Worm (Caenorhabditis elegans) whole organism, young adult: ENCODE results near the gene Y27F2A.6.
"Not testable (repeated sequence)": the region's sequence is repeated elsewhere in the genome, so short reads cannot be mapped to it uniquely, and the experiment has no call there.

Experiments used
- D2030.7 ChIP-seq: fragments of 200-800 bp; sonication (Bioruptor generic); IDR thresholded peaks from 2 replicates; pipeline ENCODE4 v1.3.6; 2022; ENCODE audit warnings: missing genetic modification reagents, missing genetic modification characterization, missing compliant biosample characterization
- F22D6.2 ChIP-seq: sonication (generic microtip); optimal IDR thresholded peaks from 2 replicates; lab custom pipeline; 2016; ENCODE audit warnings: mild to moderate bottlenecking, missing genetic modification characterization, missing compliant biosample characterization
- F33H1.4 ChIP-seq: fragments of 200-800 bp; sonication (Bioruptor generic); IDR thresholded peaks from 2 replicates; pipeline ENCODE4 v1.3.6; 2022; ENCODE audit warnings: missing genetic modification reagents, missing genetic modification characterization, missing compliant biosample characterization
- F37B4.10 ChIP-seq: fragments of 200-800 bp; sonication (Bioruptor generic); IDR thresholded peaks from 2 replicates; pipeline ENCODE4 v1.3.6; 2022; ENCODE audit warnings: missing genetic modification characterization, missing compliant biosample characterization
- F39B2.1 ChIP-seq: fragments of 200-800 bp; sonication (Bioruptor generic); IDR thresholded peaks from 2 replicates; pipeline ENCODE4 v1.3.6; 2022; ENCODE audit warnings: missing genetic modification reagents, missing genetic modification characterization, missing compliant biosample characterization
- F49E8.2 ChIP-seq: sonication (generic microtip); optimal IDR thresholded peaks from 3 replicates; lab custom pipeline; 2017; ENCODE audit warnings: missing genetic modification characterization, mild to moderate bottlenecking, missing compliant biosample characterization, antibody characterized with exemption, moderate library complexity; ENCODE audit not compliant: insufficient read depth
- F55B11.4 ChIP-seq: sonication (generic microtip); optimal IDR thresholded peaks from 2 replicates; lab custom pipeline; 2016; ENCODE audit warnings: missing compliant biosample characterization, missing genetic modification characterization, borderline replicate concordance; ENCODE audit not compliant: insufficient read depth
- F57A8.1 ChIP-seq: fragments of 200-800 bp; sonication (Bioruptor generic); optimal IDR thresholded peaks from 2 replicates; lab custom pipeline; 2018; ENCODE audit warnings: mild to moderate bottlenecking, missing genetic modification characterization, moderate library complexity, missing compliant biosample characterization
- F57C9.4 ChIP-seq: sonication (generic microtip); optimal IDR thresholded peaks from 2 replicates; lab custom pipeline; 2017; ENCODE audit warnings: mild to moderate bottlenecking, missing genetic modification characterization, missing compliant biosample characterization
- K12H6.12 ChIP-seq: fragments of 200-800 bp; sonication (Bioruptor generic); optimal IDR thresholded peaks from 2 replicates; lab custom pipeline; 2018; ENCODE audit warnings: mild to moderate bottlenecking, missing genetic modification characterization, missing compliant biosample characterization
- T07F8.4 ChIP-seq: sonication (generic microtip); optimal IDR thresholded peaks from 2 replicates; lab custom pipeline; 2016; ENCODE audit warnings: mild to moderate bottlenecking, missing genetic modification characterization, moderate library complexity, missing compliant biosample characterization
- T26A5.8 ChIP-seq: sonication (generic microtip); optimal IDR thresholded peaks from 2 replicates; lab custom pipeline; 2016; ENCODE audit warnings: missing genetic modification characterization, missing compliant biosample characterization
- Y53F4B.3 ChIP-seq: fragments of 200-800 bp; sonication (Bioruptor generic); IDR thresholded peaks from 2 replicates; pipeline ENCODE4 v1.3.6; 2022; ENCODE audit warnings: missing genetic modification reagents, missing genetic modification characterization, missing compliant biosample characterization
- aptf-2 ChIP-seq: fragments of 200-800 bp; sonication (Bioruptor generic); conservative IDR thresholded peaks from 2 replicates; pipeline ENCODE4 v1.3.6; 2022; ENCODE audit warnings: missing genetic modification reagents, missing genetic modification characterization, missing compliant biosample characterization
- aptf-3 ChIP-seq: fragments of 200-800 bp; sonication (Bioruptor generic); IDR thresholded peaks from 2 replicates; pipeline ENCODE4 v1.3.6; 2022; ENCODE audit warnings: missing genetic modification characterization, missing compliant biosample characterization
- athp-1 ChIP-seq: sonication (generic microtip); optimal IDR thresholded peaks from 2 replicates; lab custom pipeline; 2017; ENCODE audit warnings: mild to moderate bottlenecking, missing genetic modification characterization, missing compliant biosample characterization
- bed-2 ChIP-seq: fragments of 200-800 bp; sonication (Bioruptor generic); IDR thresholded peaks from 2 replicates; pipeline ENCODE4 v1.3.6; 2022; ENCODE audit warnings: missing genetic modification reagents, missing genetic modification characterization, missing compliant biosample characterization
- ceh-40 ChIP-seq: fragments of 200-800 bp; sonication (Bioruptor generic); IDR thresholded peaks from 2 replicates; pipeline ENCODE4 v1.3.6; 2022; ENCODE audit warnings: missing genetic modification characterization, missing compliant biosample characterization
- ceh-79 ChIP-seq: sonication (generic microtip); optimal IDR thresholded peaks from 2 replicates; lab custom pipeline; 2017; ENCODE audit warnings: mild to moderate bottlenecking, missing genetic modification characterization, missing compliant biosample characterization
- chd-7 ChIP-seq: sonication (generic microtip); optimal IDR thresholded peaks from 2 replicates; lab custom pipeline; 2016; ENCODE audit warnings: mild to moderate bottlenecking, missing genetic modification characterization, moderate library complexity, missing compliant biosample characterization
- dpff-1 ChIP-seq: sonication (generic microtip); optimal IDR thresholded peaks from 2 replicates; lab custom pipeline; 2017; ENCODE audit warnings: mild to moderate bottlenecking, missing genetic modification characterization, missing compliant biosample characterization
- egl-44 ChIP-seq: fragments of 200-800 bp; sonication (Bioruptor generic); IDR thresholded peaks from 2 replicates; pipeline ENCODE4 v1.3.6; 2022; ENCODE audit warnings: missing genetic modification reagents, missing genetic modification characterization, missing compliant biosample characterization
- fkh-3 ChIP-seq: sonication (generic microtip); optimal IDR thresholded peaks from 2 replicates; lab custom pipeline; 2016; ENCODE audit warnings: mild to moderate bottlenecking, missing genetic modification characterization, missing compliant biosample characterization
- hlh-26 ChIP-seq: fragments of 200-800 bp; sonication (Bioruptor generic); conservative IDR thresholded peaks from 2 replicates; pipeline ENCODE4 v1.3.6; 2022; ENCODE audit warnings: missing genetic modification reagents, missing genetic modification characterization, missing compliant biosample characterization
- hmg-1.2 ChIP-seq: fragments of 200-800 bp; sonication (Bioruptor generic); IDR thresholded peaks from 2 replicates; pipeline ENCODE4 v1.3.6; 2022; ENCODE audit warnings: missing genetic modification reagents, missing genetic modification characterization, missing compliant biosample characterization
- let-526 ChIP-seq: fragments of 200-800 bp; sonication (Bioruptor generic); IDR thresholded peaks from 2 replicates; pipeline ENCODE4 v1.3.6; 2022; ENCODE audit warnings: missing genetic modification reagents, missing genetic modification characterization, missing compliant biosample characterization
- lin-26 ChIP-seq: fragments of 200-800 bp; sonication (Bioruptor generic); IDR thresholded peaks from 2 replicates; pipeline ENCODE4 v1.3.6; 2022; ENCODE audit warnings: missing genetic modification reagents, missing genetic modification characterization, missing compliant biosample characterization
- lin-35 ChIP-seq, 3 experiments: fragments of 150-350 bp in 2 of 3; sonication (generic microtip) in 1 of 3; optimal IDR thresholded peaks; 2 replicates each; lab custom pipeline; 2014 to 2018; ENCODE audit warnings: missing biosample characterization in 3 of 3, missing genetic modification characterization in 3 of 3, missing genetic modification reagents in 3 of 3
- madf-3 ChIP-seq: fragments of 200-800 bp; sonication (Bioruptor generic); IDR thresholded peaks from 2 replicates; pipeline ENCODE4 v1.3.6; 2022; ENCODE audit warnings: missing genetic modification reagents, missing genetic modification characterization, missing compliant biosample characterization
- mcd-1 ChIP-seq: fragments of 200-800 bp; sonication (Bioruptor generic); IDR thresholded peaks from 2 replicates; pipeline ENCODE4 v1.3.6; 2022; ENCODE audit warnings: missing genetic modification reagents, missing genetic modification characterization, missing compliant biosample characterization
- mel-28 ChIP-seq: sonication (generic microtip); optimal IDR thresholded peaks from 2 replicates; lab custom pipeline; 2016; ENCODE audit warnings: borderline replicate concordance, mild to moderate bottlenecking, missing genetic modification characterization, missing compliant biosample characterization
- mes-4 ChIP-seq: sonication (generic microtip); optimal IDR thresholded peaks from 2 replicates; lab custom pipeline; 2016; ENCODE audit warnings: missing genotype, missing genetic modification characterization, missing compliant biosample characterization
- nfya-1 ChIP-seq: sonication (generic microtip); optimal IDR thresholded peaks from 2 replicates; lab custom pipeline; 2017; ENCODE audit warnings: antibody characterized with exemption, missing compliant biosample characterization, missing genetic modification characterization, borderline replicate concordance; ENCODE audit not compliant: insufficient read depth
- nhr-27 ChIP-seq: fragments of 200-800 bp; sonication (Bioruptor generic); optimal IDR thresholded peaks from 2 replicates; lab custom pipeline; 2018; ENCODE audit warnings: mild to moderate bottlenecking, missing genetic modification characterization, moderate library complexity, missing compliant biosample characterization
- nhr-90 ChIP-seq: sonication (generic microtip); optimal IDR thresholded peaks from 2 replicates; lab custom pipeline; 2016; ENCODE audit warnings: missing genotype, mild to moderate bottlenecking, missing genetic modification characterization, missing compliant biosample characterization
- rcor-1 ChIP-seq: fragments of 200-800 bp; sonication (Bioruptor generic); IDR thresholded peaks from 2 replicates; pipeline ENCODE4 v1.3.6; 2022; ENCODE audit warnings: missing genetic modification reagents, missing genetic modification characterization, missing compliant biosample characterization
- snpc-3.4 ChIP-seq: sonication (generic microtip); optimal IDR thresholded peaks from 2 replicates; lab custom pipeline; 2017; ENCODE audit warnings: missing genetic modification characterization, mild to moderate bottlenecking, missing compliant biosample characterization, antibody characterized with exemption, moderate library complexity, missing genotype, missing genetic modification reagents
- somi-1 ChIP-seq: fragments of 200-800 bp; sonication (Bioruptor generic); optimal IDR thresholded peaks from 2 replicates; lab custom pipeline; 2018; ENCODE audit warnings: mild to moderate bottlenecking, missing genetic modification characterization, missing compliant biosample characterization
- unc-62 ChIP-seq: fragments of 150-350 bp; optimal IDR thresholded peaks from 2 replicates; lab custom pipeline; 2014; ENCODE audit warnings: missing biosample characterization, missing genetic modification reagents, missing genetic modification characterization
- zim-3 ChIP-seq: sonication (generic microtip); optimal IDR thresholded peaks from 2 replicates; lab custom pipeline; 2017; ENCODE audit warnings: mild to moderate bottlenecking, missing genetic modification characterization, moderate library complexity, missing compliant biosample characterization
- ztf-22 ChIP-seq: fragments of 200-800 bp; sonication (Bioruptor generic); optimal IDR thresholded peaks from 2 replicates; lab custom pipeline; 2018; ENCODE audit warnings: mild to moderate bottlenecking, missing genetic modification characterization, moderate library complexity, missing compliant biosample characterization
- ztf-26 ChIP-seq: sonication (generic microtip); optimal IDR thresholded peaks from 2 replicates; lab custom pipeline; 2017; ENCODE audit warnings: missing genetic modification characterization, missing compliant biosample characterization
- ztf-6 ChIP-seq: fragments of 200-800 bp; sonication (Bioruptor generic); IDR thresholded peaks from 2 replicates; pipeline ENCODE4 v1.3.6; 2022; ENCODE audit warnings: missing genetic modification reagents, missing genetic modification characterization, missing compliant biosample characterization

The Y27F2A.6 gene

ce11 chrII:3184858-3185257 is 1.7 kb upstream of the Y27F2A.6 start, which contains the start of gene sri-78:
Gene sri-78, plus strand, starts transcription at chrII:3185158.
- not testable (repeated sequence) for TF ChIP-seq F22D6.2 (tag; lab: Kevin White, UChicago); rcor-1 (GFP tag; lab: Robert Waterston, UW); bed-2 (GFP tag; lab: Robert Waterston, UW)

DNA sequence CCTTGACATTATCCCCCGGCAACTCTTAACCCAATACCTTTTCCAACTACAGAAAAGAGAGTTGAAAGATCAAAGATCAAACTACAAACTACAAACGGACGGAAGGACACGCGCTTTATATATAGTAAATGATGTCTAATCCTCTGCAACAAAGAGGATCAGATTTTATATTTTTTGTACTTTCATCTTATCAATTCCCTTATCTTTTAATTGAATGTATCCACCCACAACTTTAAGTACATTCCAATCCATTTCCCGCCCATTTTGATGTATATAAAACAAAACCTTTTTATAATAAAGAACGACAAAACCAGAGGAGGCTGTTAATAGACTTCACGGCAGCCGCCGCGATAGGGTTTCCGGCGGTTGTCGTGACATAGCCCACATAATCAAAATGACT is 5.5 kb downstream of the Y27F2A.6 start, which contains the start of gene sri-40:
sri-40 (plus strand) TSS at position 301 of the 400 bp plus-strand sequence.
- TF ChIP-seq hlh-26; F33H1.4 (GFP tag; lab: Robert Waterston, UW); F57A8.1 (GFP tag; lab: Kevin White, UChicago): not testable (repeated sequence)
- TF ChIP-seq, all 124 proteins: peak for 0; not testable (repeated sequence) for 124

ce11 chrII:3172176-3172575 is 11.0 kb downstream of the Y27F2A.6 start, which contains the start of gene Y27F2A.10:
Gene Y27F2A.10, minus strand, starts transcription at chrII:3172276.
- no peak for TF ChIP-seq lin-26
- no peak for TF ChIP-seq F55B11.4 (tag; lab: Kevin White, UChicago)
- no peak for TF ChIP-seq F49E8.2
- no peak for TF ChIP-seq athp-1
- no peak for TF ChIP-seq ztf-6 (GFP tag; lab: Robert Waterston, UW)
- TF ChIP-seq D2030.7 (GFP tag; lab: Robert Waterston, UW), result no peak
- TF ChIP-seq K12H6.12 (tag; lab: Kevin White, UChicago), result no peak
- no peak for TF ChIP-seq mcd-1 (GFP tag; lab: Robert Waterston, UW)
- no peak for TF ChIP-seq ztf-22 (GFP tag; lab: Kevin White, UChicago)
- no peak for TF ChIP-seq ceh-79 (tag; lab: Kevin White, UChicago)
- no peak for TF ChIP-seq dpff-1 (tag; lab: Kevin White, UChicago)
- no peak for TF ChIP-seq Y53F4B.3 (GFP tag; lab: Robert Waterston, UW)
- no peak for TF ChIP-seq bed-2 (GFP tag; lab: Robert Waterston, UW)
- no peak for TF ChIP-seq F39B2.1
- no peak for TF ChIP-seq F57C9.4
- no peak for TF ChIP-seq nhr-27 (tag; lab: Kevin White, UChicago)
- no peak for TF ChIP-seq T26A5.8 (tag; lab: Kevin White, UChicago)
- no peak for TF ChIP-seq let-526
- TF ChIP-seq mes-4, result no peak
- TF ChIP-seq chd-7, result no peak

- TF ChIP-seq T07F8.4 (tag; lab: Kevin White, UChicago), result no peak
- TF ChIP-seq snpc-3.4 (tag; lab: Kevin White, UChicago), result no peak
- TF ChIP-seq egl-44 (GFP tag; lab: Robert Waterston, UW), result no peak
- TF ChIP-seq somi-1 (GFP tag; lab: Kevin White, UChicago), result no peak
- no peak for TF ChIP-seq nfya-1
- no peak for TF ChIP-seq ztf-26 (tag; lab: Kevin White, UChicago)
- TF ChIP-seq hmg-1.2 (GFP tag; lab: Robert Waterston, UW), result no peak
- TF ChIP-seq hlh-26, result no peak
These were observed 13.1 kb downstream of the Y27F2A.6 start, which contains the start of gene fbxc-55 for ce11 chrII:3170089-3170488. Gene fbxc-55, minus strand, starts transcription at chrII:3170189.

ce11 chrII:3158985-3159384 is 24.2 kb downstream of the Y27F2A.6 start, which contains the start of gene sri-34:
Gene sri-34, minus strand, starts transcription at chrII:3159085.
- TF ChIP-seq aptf-2 (GFP tag; lab: Robert Waterston, UW) (no peak), mel-28 (tag; lab: Kevin White, UChicago) (no peak), unc-62 (GFP tag; lab: Kevin White, UChicago) (no peak), F37B4.10 (GFP tag; lab: Robert Waterston, UW) (no peak), aptf-3 (no peak), lin-35 (GFP tag; optimal IDR thresholded peaks at IDR 0.05; lab: Kevin White, UChicago) (no peak), let-526 (no peak), nhr-90 (tag; lab: Kevin White, UChicago) (no peak), Y53F4B.3 (GFP tag; lab: Robert Waterston, UW) (no peak), zim-3 (tag; lab: Kevin White, UChicago) (no peak), madf-3 (GFP tag; lab: Robert Waterston, UW) (no peak), hmg-1.2 (GFP tag; lab: Robert Waterston, UW) (no peak), ceh-40 (GFP tag; lab: Robert Waterston, UW) (no peak), fkh-3 (no peak), snpc-3.4 (tag; lab: Kevin White, UChicago) (no peak)
